Fruit fly (Drosophila melanogaster): ENCODE measurements around the gene CG12020.

CG12020 gene

DNA sequence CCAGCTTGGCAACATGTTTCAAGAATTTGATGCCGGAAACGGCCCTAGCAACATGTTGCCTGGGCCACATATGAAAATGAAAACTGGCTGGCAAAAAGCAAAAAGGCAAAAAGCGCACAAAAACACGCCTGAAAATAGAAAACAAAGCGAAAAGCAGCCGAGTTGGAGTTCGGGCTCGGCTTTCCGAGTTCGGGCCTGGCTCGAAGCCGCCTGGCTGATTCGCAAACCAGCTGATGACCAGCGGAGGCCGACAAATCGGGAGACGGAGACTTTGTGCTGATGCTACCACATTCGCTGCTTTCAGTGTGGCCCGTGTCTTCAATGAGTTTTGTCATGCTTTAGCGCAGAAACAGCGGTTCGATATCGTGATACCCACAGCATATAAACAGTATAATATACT is 13.2 kb downstream of the CG12020 start, which contains the start of gene GV1 (continued):
- TF ChIP-seq CG15336 (GFP tag; IDR thresholded peaks at IDR 0.05) (peak; percentile 82), ss (GFP tag; optimal IDR thresholded peaks at IDR 0.05) (peak; percentile 96 to 97), CG6792 (GFP tag; optimal IDR thresholded peaks at IDR 0.05) (peak; percentile 24), CG1621 (tag; optimal IDR thresholded peaks at IDR 0.05) (peak; percentile 89), OdsH (GFP tag; optimal IDR thresholded peaks at IDR 0.05) (no peak), CG9139 (GFP tag; optimal IDR thresholded peaks at IDR 0.05) (peak; percentile 97), svp (GFP tag) (no peak), CG16779 (tag; optimal IDR thresholded peaks at IDR 0.05) (peak; percentile 90), CG32006 (GFP tag; optimal IDR thresholded peaks at IDR 0.05) (peak; percentile 47), CG11294 (GFP tag; IDR thresholded peaks at IDR 0.05) (peak; percentile 39; the same call in 1 of the 2 replicates), achi (GFP tag; optimal IDR thresholded peaks at IDR 0.05) (no peak), CG8119 (GFP tag; IDR thresholded peaks at IDR 0.05) (peak; percentile 86), dac (GFP tag; optimal IDR thresholded peaks at IDR 0.05) (no peak), CG8632 (GFP tag; optimal IDR thresholded peaks at IDR 0.05) (peak; percentile 28), esn (GFP tag; optimal IDR thresholded peaks at IDR 0.05) (peak; percentile 30), Lpt (GFP tag; optimal IDR thresholded peaks at IDR 0.05) (peak; percentile 57), Sox15 (GFP tag; optimal IDR thresholded peaks at IDR 0.05) (no peak), Blimp-1 (GFP tag; optimal IDR thresholded peaks at IDR 0.05) (peak; percentile 82), Eip78C (GFP tag) (peak; percentile 75), Eip75B (GFP tag; optimal IDR thresholded peaks at IDR 0.05) (peak; percentile 50), CG10631 (GFP tag; optimal IDR thresholded peaks at IDR 0.05) (no peak), CG6276 (GFP tag; optimal IDR thresholded peaks at IDR 0.05) (peak; percentile 88), CG3032 (tag; optimal IDR thresholded peaks at IDR 0.05) (peak; percentile 59), Ets96B (tag; optimal IDR thresholded peaks at IDR 0.05) (peak; percentile 83), cyc (GFP tag; optimal IDR thresholded peaks at IDR 0.05) (no peak), CG6163 (GFP tag; IDR thresholded peaks at IDR 0.05) (peak; percentile 90), Smox (GFP tag; optimal IDR thresholded peaks at IDR 0.05) (no peak), Hr39 (GFP tag; optimal IDR thresholded peaks at IDR 0.05) (no peak)

- TF ChIP-seq fd59A (GFP tag; optimal IDR thresholded peaks at IDR 0.05) (no peak), Eip78C (GFP tag) (no peak), CG3032 (tag; optimal IDR thresholded peaks at IDR 0.05) (no peak), CG1621 (tag; optimal IDR thresholded peaks at IDR 0.05) (no peak), Eip93F (GFP tag; optimal IDR thresholded peaks at IDR 0.05) (no peak), fd85E (GFP tag; optimal IDR thresholded peaks at IDR 0.05) (no peak), CG11762 (GFP tag; optimal IDR thresholded peaks at IDR 0.05; ENCODE audit: insufficient read depth) (no peak), CG11902 (GFP tag; optimal IDR thresholded peaks at IDR 0.05) (no peak), topi (GFP tag; optimal IDR thresholded peaks at IDR 0.05) (no peak), esn (GFP tag; optimal IDR thresholded peaks at IDR 0.05) (no peak), Sox14 (GFP tag; optimal IDR thresholded peaks at IDR 0.05) (no peak), lz (GFP tag; optimal IDR thresholded peaks at IDR 0.05) (no peak), salr (GFP tag; optimal IDR thresholded peaks at IDR 0.05) (no peak), Ets96B (tag; optimal IDR thresholded peaks at IDR 0.05) (no peak), CG8119 (GFP tag; IDR thresholded peaks at IDR 0.05) (no peak)
Measured at dm6 chr3L:1816614-1817013, 19.5 kb downstream of the CG12020 start.

DNA sequence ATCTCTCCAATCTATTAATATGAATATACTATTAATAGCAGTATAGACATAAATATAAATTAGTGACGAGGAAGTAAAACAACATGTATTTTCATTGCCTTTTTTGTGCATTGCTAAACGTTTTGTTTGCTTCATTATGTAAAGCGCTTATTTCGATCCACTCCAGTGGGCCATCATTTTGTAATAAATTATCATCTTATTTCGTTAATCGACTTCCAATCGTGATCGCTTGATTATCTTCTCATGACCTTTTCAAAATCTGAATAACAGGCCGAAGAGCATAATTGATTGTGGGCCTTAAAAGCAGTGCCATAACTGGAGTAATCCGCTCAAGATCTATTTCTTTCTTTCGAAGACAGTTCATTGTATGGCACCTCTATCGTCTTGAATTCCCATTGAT is 20.3 kb downstream of the CG12020 start:
- no peak for TF ChIP-seq svp (GFP tag)
- no peak for TF ChIP-seq Sox15 (GFP tag; optimal IDR thresholded peaks at IDR 0.05)
- no peak for TF ChIP-seq Blimp-1 (GFP tag; optimal IDR thresholded peaks at IDR 0.05)
- no peak for TF ChIP-seq CG7368 (GFP tag; optimal IDR thresholded peaks at IDR 0.05)
- TF ChIP-seq Smox (GFP tag; optimal IDR thresholded peaks at IDR 0.05) = no peak
- no peak for TF ChIP-seq dsx (GFP tag; optimal IDR thresholded peaks at IDR 0.05; ENCODE audit: poor library complexity, severe bottlenecking)
- no peak for TF ChIP-seq CG11294 (GFP tag; IDR thresholded peaks at IDR 0.05)
- TF ChIP-seq Eip93F (GFP tag; optimal IDR thresholded peaks at IDR 0.05) = no peak
- TF ChIP-seq CG3032 (tag; optimal IDR thresholded peaks at IDR 0.05) = no peak
- no peak for TF ChIP-seq ss (GFP tag; optimal IDR thresholded peaks at IDR 0.05)
- TF ChIP-seq CG6163 (GFP tag; IDR thresholded peaks at IDR 0.05) = no peak
- no peak for TF ChIP-seq net (GFP tag; optimal IDR thresholded peaks at IDR 0.05)
- TF ChIP-seq topi (GFP tag; optimal IDR thresholded peaks at IDR 0.05) = no peak
- TF ChIP-seq Lpt (GFP tag; optimal IDR thresholded peaks at IDR 0.05) = no peak

Measured in whole organism, prepupa.